Worm (Caenorhabditis elegans) whole organism, young adult: ENCODE results near the gene C53A5.13.
A peak's percentile ranks its signal among the peaks of the same experiment; 100 is the strongest.

Experiments used
- attf-5 ChIP-seq: fragments of 200-800 bp; sonication (Bioruptor generic); optimal IDR thresholded peaks from 2 replicates; lab custom pipeline; 2018; ENCODE audit warnings: mild to moderate bottlenecking, missing genetic modification characterization, missing compliant biosample characterization
- cebp-1 ChIP-seq, 2 experiments: fragments of 200-800 bp in 1 of 2; sonication (Bioruptor generic) in 1 of 2; sonication (generic microtip) in 1 of 2; IDR thresholded peaks in 1 of 2; optimal IDR thresholded peaks in 1 of 2; 2 replicates each; pipeline versions ENCODE4 v1.3.6 to Lab custom; 2017 to 2022; ENCODE audit warnings: missing compliant biosample characterization in 2 of 2, missing genetic modification characterization in 2 of 2, mild to moderate bottlenecking in 1 of 2, missing genetic modification reagents in 1 of 2, moderate library complexity in 1 of 2
- ceh-58 ChIP-seq: fragments of 200-800 bp; sonication (Bioruptor generic); IDR thresholded peaks from 2 replicates; pipeline ENCODE4 v1.3.6; 2022; ENCODE audit warnings: missing genetic modification characterization, missing compliant biosample characterization
- chd-7 ChIP-seq: sonication (generic microtip); optimal IDR thresholded peaks from 2 replicates; lab custom pipeline; 2016; ENCODE audit warnings: mild to moderate bottlenecking, missing genetic modification characterization, moderate library complexity, missing compliant biosample characterization
- him-1 ChIP-seq: sonication (generic microtip); optimal IDR thresholded peaks from 2 replicates; lab custom pipeline; 2016; ENCODE audit warnings: missing genotype, missing genetic modification reagents, missing genetic modification characterization, missing compliant biosample characterization
- hsf-1 ChIP-seq: fragments of 200-800 bp; sonication (Bioruptor generic); IDR thresholded peaks from 2 replicates; pipeline ENCODE4 v1.3.6; 2022; ENCODE audit warnings: missing genetic modification reagents, missing genetic modification characterization, missing compliant biosample characterization
- lin-35 ChIP-seq, 3 experiments: fragments of 150-350 bp in 2 of 3; sonication (generic microtip) in 1 of 3; optimal IDR thresholded peaks; 2 replicates each; lab custom pipeline; 2014 to 2018; ENCODE audit warnings: missing biosample characterization in 3 of 3, missing genetic modification characterization in 3 of 3, missing genetic modification reagents in 3 of 3
- lin-40 ChIP-seq: sonication (generic microtip); optimal IDR thresholded peaks from 2 replicates; lab custom pipeline; 2016; ENCODE audit warnings: missing genetic modification characterization, mild to moderate bottlenecking, missing compliant biosample characterization, missing genotype, missing genetic modification reagents
- madf-8 ChIP-seq: fragments of 200-800 bp; sonication (Bioruptor generic); conservative IDR thresholded peaks from 2 replicates; pipeline ENCODE4 v1.3.6; 2022; ENCODE audit warnings: missing genetic modification reagents, missing genetic modification characterization, missing compliant biosample characterization
- mcd-1 ChIP-seq: fragments of 200-800 bp; sonication (Bioruptor generic); IDR thresholded peaks from 2 replicates; pipeline ENCODE4 v1.3.6; 2022; ENCODE audit warnings: missing genetic modification reagents, missing genetic modification characterization, missing compliant biosample characterization
- nhr-80 ChIP-seq: sonication (generic microtip); optimal IDR thresholded peaks from 2 replicates; lab custom pipeline; 2016; ENCODE audit warnings: missing genetic modification characterization, missing compliant biosample characterization
- nhr-90 ChIP-seq: sonication (generic microtip); optimal IDR thresholded peaks from 2 replicates; lab custom pipeline; 2016; ENCODE audit warnings: missing genotype, mild to moderate bottlenecking, missing genetic modification characterization, missing compliant biosample characterization
- ztf-3 ChIP-seq: fragments of 200-800 bp; sonication (Bioruptor generic); optimal IDR thresholded peaks from 2 replicates; lab custom pipeline; 2018; ENCODE audit warnings: mild to moderate bottlenecking, missing genetic modification characterization, missing compliant biosample characterization

C53A5.13 gene

ce11 chrV:14597681-14598184 lies 51.1 kb downstream of the C53A5.13 start, which contains the start of gene R11H6.2:
R11H6.2 (plus strand) TSS chrV:14598006.
- no peak for TF ChIP-seq cebp-1 (GFP tag; IDR thresholded peaks at IDR 0.05; lab: Robert Waterston, UW)
- peak; percentile 19 for TF ChIP-seq cebp-1 (tag; optimal IDR thresholded peaks at IDR 0.05; lab: Kevin White, UChicago)
- peak; percentile 44 for TF ChIP-seq attf-5 (GFP tag; lab: Kevin White, UChicago)
- no peak for TF ChIP-seq ztf-3 (GFP tag; lab: Kevin White, UChicago)
- TF ChIP-seq mcd-1, result peak; percentile 68

ce11 chrV:14599972-14600371 lies 53.3 kb downstream of the C53A5.13 start, which contains the start of gene glb-22:
glb-22 (plus strand) TSS chrV:14600272.
- TF ChIP-seq madf-8 (GFP tag; lab: Robert Waterston, UW) (no peak), nhr-80 (no peak), him-1 (tag; lab: Kevin White, UChicago) (no peak)

- TF ChIP-seq madf-8 (GFP tag; lab: Robert Waterston, UW) (no peak), chd-7 (tag; lab: Kevin White, UChicago) (no peak), hsf-1 (no peak), ceh-58 (GFP tag; lab: Robert Waterston, UW) (no peak), nhr-90 (tag; lab: Kevin White, UChicago) (no peak), lin-35 (GFP tag; optimal IDR thresholded peaks at IDR 0.05; lab: Kevin White, UChicago) (no peak), lin-40 (no peak)
- TF ChIP-seq, all 124 proteins: peak for 0
These were observed 57.1 kb downstream of the C53A5.13 start for ce11 chrV:14603755-14604154.
